Fruit fly (Drosophila melanogaster) whole organism, embryonic: Measurements from ENCODE around the gene pck.
A peak's percentile ranks its signal among the peaks of the same experiment; 100 is the strongest.

Experiments used
- CG10321 ChIP-seq: fragments of 200-800 bp; sonication (Bioruptor generic); IDR thresholded peaks from 2 replicates; pipeline ENCODE4 v1.3.6; 2022; ENCODE audit warnings: missing biosample characterization, missing genetic modification characterization
- CG10431 ChIP-seq: fragments of 200-800 bp; sonication (Bioruptor generic); optimal IDR thresholded peaks from 3 replicates; lab custom pipeline; 2018; ENCODE audit warnings: missing biosample characterization, mild to moderate bottlenecking, missing genetic modification characterization
- CG10543 ChIP-seq: fragments of 200-800 bp; sonication (Bioruptor generic); optimal IDR thresholded peaks from 3 replicates; lab custom pipeline; 2017; ENCODE audit warnings: missing biosample characterization, mild to moderate bottlenecking, missing genetic modification characterization, moderate library complexity
- CG10565 ChIP-seq: fragments of 200-800 bp; sonication (Bioruptor generic); optimal IDR thresholded peaks from 3 replicates; lab custom pipeline; 2016; ENCODE audit warnings: missing biosample characterization, mild to moderate bottlenecking, missing genetic modification characterization
- CG10959 ChIP-seq: fragments of 200-800 bp; sonication (Bioruptor generic); IDR thresholded peaks from 2 replicates; pipeline ENCODE4 v1.3.6; 2022; ENCODE audit warnings: missing biosample characterization, missing genetic modification characterization
- CG11085 ChIP-seq: fragments of 200-800 bp; sonication (Bioruptor generic); IDR thresholded peaks from 2 replicates; pipeline ENCODE4 v1.3.6; 2022; ENCODE audit warnings: missing biosample characterization, missing genetic modification characterization
- CG11093 ChIP-seq: fragments of 200-800 bp; sonication (Bioruptor generic); IDR thresholded peaks from 3 replicates; pipeline ENCODE4 v1.3.6; 2022; ENCODE audit warnings: missing biosample characterization, missing genetic modification characterization
- CG11456 ChIP-seq: fragments of 200-800 bp; sonication (Bioruptor generic); IDR thresholded peaks from 3 replicates; pipeline ENCODE4 v1.3.6; 2022; ENCODE audit warnings: missing biosample characterization, missing genetic modification characterization
- CG11696 ChIP-seq: fragments of 200-800 bp; sonication (Bioruptor generic); IDR thresholded peaks from 2 replicates; pipeline ENCODE4 v1.3.6; 2022; ENCODE audit warnings: missing biosample characterization, missing genetic modification characterization
- CG12744 ChIP-seq: fragments of 200-800 bp; sonication (Bioruptor generic); optimal IDR thresholded peaks from 2 replicates; lab custom pipeline; 2016; ENCODE audit warnings: missing biosample characterization, missing genetic modification characterization
- CG13287 ChIP-seq: fragments of 200-800 bp; sonication (Bioruptor generic); IDR thresholded peaks from 2 replicates; pipeline ENCODE4 v1.3.6; 2022; ENCODE audit warnings: missing biosample characterization, missing genetic modification characterization; ENCODE audit not compliant: partially characterized antibody
- CG13775 ChIP-seq: fragments of 200-800 bp; sonication (Bioruptor generic); optimal IDR thresholded peaks from 3 replicates; lab custom pipeline; 2017; ENCODE audit warnings: missing biosample characterization, mild to moderate bottlenecking, missing genetic modification characterization
- CG17568 ChIP-seq: fragments of 200-800 bp; sonication (Bioruptor generic); optimal IDR thresholded peaks from 2 replicates; lab custom pipeline; 2018; ENCODE audit warnings: missing biosample characterization, mild to moderate bottlenecking, missing genetic modification characterization, moderate library complexity
- CG17802 ChIP-seq: fragments of 200-800 bp; sonication (Bioruptor generic); optimal IDR thresholded peaks from 2 replicates; lab custom pipeline; 2018; ENCODE audit warnings: missing biosample characterization, mild to moderate bottlenecking, missing genetic modification characterization, moderate library complexity
- CG17829 ChIP-seq: fragments of 200-800 bp; optimal IDR thresholded peaks from 2 replicates; lab custom pipeline; 2019; ENCODE audit warnings: missing biosample characterization, mild to moderate bottlenecking, missing genetic modification characterization, moderate library complexity
- CG18599 ChIP-seq: fragments of 200-800 bp; sonication (Bioruptor generic); optimal IDR thresholded peaks from 3 replicates; lab custom pipeline; 2017; ENCODE audit warnings: missing biosample characterization, missing genetic modification characterization, mild to moderate bottlenecking, moderate library complexity, missing genetic modification reagents
- CG18619 ChIP-seq: fragments of 200-800 bp; sonication (Bioruptor generic); optimal IDR thresholded peaks from 3 replicates; lab custom pipeline; 2017; ENCODE audit warnings: missing biosample characterization, mild to moderate bottlenecking, missing genetic modification characterization
- CG2678 ChIP-seq: fragments of 200-800 bp; sonication (Bioruptor generic); optimal IDR thresholded peaks from 3 replicates; lab custom pipeline; 2019; ENCODE audit warnings: missing biosample characterization, mild to moderate bottlenecking, missing genetic modification characterization, moderate library complexity
- CG2875 ChIP-seq: fragments of 200-800 bp; sonication (Bioruptor generic); optimal IDR thresholded peaks from 2 replicates; lab custom pipeline; 2017; ENCODE audit warnings: missing biosample characterization, mild to moderate bottlenecking, missing genetic modification characterization, missing genetic modification reagents
- CG31388 ChIP-seq: fragments of 200-800 bp; sonication (Bioruptor generic); optimal IDR thresholded peaks from 2 replicates; lab custom pipeline; 2016; ENCODE audit warnings: missing biosample characterization, missing genetic modification characterization
- CG3163 ChIP-seq: fragments of 200-800 bp; sonication (Bioruptor generic); optimal IDR thresholded peaks from 3 replicates; lab custom pipeline; 2016; ENCODE audit warnings: missing biosample characterization, missing genetic modification characterization
- CG3407 ChIP-seq: fragments of 200-800 bp; sonication (Bioruptor generic); optimal IDR thresholded peaks from 2 replicates; lab custom pipeline; 2018; ENCODE audit warnings: missing biosample characterization, mild to moderate bottlenecking, missing genetic modification characterization
- CG34422 ChIP-seq: fragments of 200-800 bp; sonication (Bioruptor generic); IDR thresholded peaks from 3 replicates; pipeline ENCODE4 v1.3.6; 2022; ENCODE audit warnings: missing biosample characterization, missing genetic modification characterization
- CG3838 ChIP-seq: fragments of 200-800 bp; sonication (Bioruptor generic); optimal IDR thresholded peaks from 3 replicates; lab custom pipeline; 2016; ENCODE audit warnings: missing biosample characterization, missing genetic modification characterization
- CG6813 ChIP-seq: fragments of 200-800 bp; sonication (Bioruptor generic); optimal IDR thresholded peaks from 2 replicates; lab custom pipeline; 2017; ENCODE audit warnings: missing biosample characterization, missing genetic modification characterization, mild to moderate bottlenecking, moderate library complexity, missing genetic modification reagents
- CG7786 ChIP-seq: fragments of 200-800 bp; sonication (Bioruptor generic); optimal IDR thresholded peaks from 2 replicates; lab custom pipeline; 2016; ENCODE audit warnings: missing biosample characterization, missing genetic modification characterization
- CG8359 ChIP-seq: fragments of 200-800 bp; sonication (Bioruptor generic); optimal IDR thresholded peaks from 2 replicates; lab custom pipeline; 2017; ENCODE audit warnings: missing biosample characterization, mild to moderate bottlenecking, missing genetic modification characterization, borderline replicate concordance
- CG9797 ChIP-seq: fragments of 200-800 bp; sonication (Bioruptor generic); optimal IDR thresholded peaks from 3 replicates; lab custom pipeline; 2018; ENCODE audit warnings: missing biosample characterization, mild to moderate bottlenecking, missing genetic modification characterization
- Dek ChIP-seq: fragments of 200-800 bp; sonication (Bioruptor generic); optimal IDR thresholded peaks from 3 replicates; lab custom pipeline; 2019; ENCODE audit warnings: missing biosample characterization, mild to moderate bottlenecking, missing genetic modification characterization, moderate library complexity
- Dll ChIP-seq: fragments of 200-800 bp; sonication (Bioruptor generic); IDR thresholded peaks from 4 replicates; pipeline ENCODE4 v1.3.6; 2022; ENCODE audit warnings: missing biosample characterization, missing genetic modification characterization; ENCODE audit not compliant: partially characterized antibody
- Fer3 ChIP-seq: fragments of 200-800 bp; sonication (Bioruptor generic); optimal IDR thresholded peaks from 2 replicates; lab custom pipeline; 2018; ENCODE audit warnings: missing biosample characterization, mild to moderate bottlenecking, missing genetic modification characterization, moderate library complexity
- Kr ChIP-seq: fragments of 200-800 bp; sonication (Bioruptor generic); optimal IDR thresholded peaks from 2 replicates; lab custom pipeline; 2017; ENCODE audit warnings: missing biosample characterization, mild to moderate bottlenecking, missing genetic modification characterization
- Meics ChIP-seq: fragments of 200-800 bp; sonication (Bioruptor generic); optimal IDR thresholded peaks from 2 replicates; lab custom pipeline; 2017; ENCODE audit warnings: missing biosample characterization, mild to moderate bottlenecking, missing genetic modification characterization
- Neu2 ChIP-seq: fragments of 200-800 bp; sonication (Bioruptor generic); optimal IDR thresholded peaks from 3 replicates; lab custom pipeline; 2016; ENCODE audit warnings: missing biosample characterization, missing genetic modification characterization, borderline replicate concordance
- Scr ChIP-seq: fragments of 200-800 bp; sonication (Bioruptor generic); IDR thresholded peaks from 2 replicates; pipeline ENCODE4 v1.3.6; 2022; ENCODE audit warnings: missing biosample characterization, missing genetic modification characterization; ENCODE audit not compliant: partially characterized antibody
- Sin3A ChIP-seq: fragments of >200 bp; optimal IDR thresholded peaks from 2 replicates; lab custom pipeline; 2018
- Xrp1 ChIP-seq: fragments of 200-800 bp; sonication (Bioruptor generic); IDR thresholded peaks from 2 replicates; pipeline ENCODE4 v1.3.6; 2022; ENCODE audit warnings: missing biosample characterization, missing genetic modification characterization
- bab2 ChIP-seq: fragments of 200-800 bp; sonication (Bioruptor generic); optimal IDR thresholded peaks from 2 replicates; lab custom pipeline; 2016; ENCODE audit warnings: missing biosample characterization, missing genetic modification characterization
- corto ChIP-seq: fragments of 200-800 bp; sonication (Bioruptor generic); optimal IDR thresholded peaks from 2 replicates; lab custom pipeline; 2016; ENCODE audit warnings: missing biosample characterization, mild to moderate bottlenecking, missing genetic modification characterization, moderate library complexity
- crol ChIP-seq: fragments of 200-800 bp; sonication (Bioruptor generic); IDR thresholded peaks from 2 replicates; pipeline ENCODE4 v1.3.6; 2022; ENCODE audit warnings: missing biosample characterization, missing genetic modification characterization
- en ChIP-seq: fragments of 200-800 bp; sonication (Bioruptor generic); optimal IDR thresholded peaks from 2 replicates; lab custom pipeline; 2016; ENCODE audit warnings: missing biosample characterization, missing genetic modification characterization
- fu2 ChIP-seq: fragments of 200-800 bp; sonication (Bioruptor generic); optimal IDR thresholded peaks from 2 replicates; lab custom pipeline; 2016; ENCODE audit warnings: missing biosample characterization, missing genetic modification characterization
- gro ChIP-seq: fragments of 200-800 bp; sonication (Bioruptor generic); optimal IDR thresholded peaks from 2 replicates; lab custom pipeline; 2016; ENCODE audit warnings: missing biosample characterization, missing genetic modification characterization
- hbn ChIP-seq: fragments of 200-800 bp; sonication (Bioruptor generic); IDR thresholded peaks from 2 replicates; pipeline ENCODE4 v1.3.6; 2022; ENCODE audit warnings: missing biosample characterization, missing genetic modification characterization; ENCODE audit not compliant: partially characterized antibody
- pnt ChIP-seq: fragments of 200-800 bp; sonication (Bioruptor generic); optimal IDR thresholded peaks from 3 replicates; lab custom pipeline; 2016; ENCODE audit warnings: missing biosample characterization, missing genetic modification characterization
- row ChIP-seq: fragments of 200-800 bp; sonication (Bioruptor generic); IDR thresholded peaks from 3 replicates; pipeline ENCODE4 v1.3.6; 2022; ENCODE audit warnings: missing biosample characterization, missing genetic modification characterization
- schlank ChIP-seq: fragments of 200-800 bp; sonication (Bioruptor generic); optimal IDR thresholded peaks from 2 replicates; lab custom pipeline; 2018; ENCODE audit warnings: missing biosample characterization, mild to moderate bottlenecking, missing genetic modification characterization
- slbo ChIP-seq: fragments of 200-800 bp; sonication (Bioruptor generic); IDR thresholded peaks from 2 replicates; pipeline ENCODE4 v1.3.6; 2022; ENCODE audit warnings: missing biosample characterization, missing genetic modification characterization
- twi ChIP-seq: fragments of 200-800 bp; optimal IDR thresholded peaks from 2 replicates; lab custom pipeline; 2019; ENCODE audit warnings: missing biosample characterization, mild to moderate bottlenecking, missing genetic modification characterization, moderate library complexity
- vfl ChIP-seq: fragments of 200-800 bp; sonication (Bioruptor generic); optimal IDR thresholded peaks from 2 replicates; lab custom pipeline; 2016; ENCODE audit warnings: missing biosample characterization, missing genetic modification characterization
- wdn ChIP-seq: fragments of 200-800 bp; sonication (Bioruptor generic); IDR thresholded peaks from 2 replicates; pipeline ENCODE4 v1.3.6; 2022; ENCODE audit warnings: missing biosample characterization, missing genetic modification characterization

pck gene

DNA sequence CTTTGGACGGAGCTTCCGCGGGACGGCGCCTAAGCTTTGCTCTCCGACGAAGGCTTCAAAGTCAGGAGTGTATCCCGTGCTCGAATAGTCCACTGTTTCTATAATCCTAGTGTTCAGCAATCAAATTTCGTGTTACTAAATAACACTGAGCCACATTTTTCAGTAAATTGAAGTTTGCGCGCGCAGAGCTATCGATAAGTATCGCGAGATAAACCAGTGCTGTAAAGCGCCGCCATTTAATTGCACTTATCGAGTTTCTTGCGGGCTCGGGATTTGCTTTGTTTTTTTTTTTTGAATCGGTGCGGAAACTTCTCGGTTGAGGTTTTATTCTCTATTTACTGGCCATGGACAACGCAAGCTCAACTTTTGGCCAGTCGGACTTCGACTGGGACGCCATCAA, 6.4 kb downstream of the pck start, which contains the start of the genes Rab27 and mei-38 (continued):
- TF ChIP-seq CG17802 (tag; lab: Kevin White, UChicago) (no peak), CG18619 (GFP tag; lab: Kevin White, UChicago) (no peak), hbn (GFP tag; lab: Robert Waterston, UW) (peak; percentile 57; the same call in 1 of the 2 replicates), Xrp1 (GFP tag; lab: Robert Waterston, UW) (0 out of 2 replicates have a peak, but pooled peaks have one; percentile 34), Kr (GFP tag; lab: Kevin White, UChicago) (no peak), CG11093 (GFP tag; lab: Robert Waterston, UW) (no peak), fu2 (peak; percentile 3), vfl (GFP tag; lab: Kevin White, UChicago) (peak; percentile 20), corto (GFP tag; lab: Kevin White, UChicago) (no peak), CG6813 (GFP tag; lab: Kevin White, UChicago) (no peak), CG11085 (no peak), twi (tag; lab: Kevin White, UChicago) (no peak), CG11696 (GFP tag; lab: Robert Waterston, UW) (no peak), CG13287 (GFP tag; lab: Robert Waterston, UW) (peak; percentile 80), CG7786 (GFP tag; lab: Kevin White, UChicago) (peak; percentile 36), Meics (GFP tag; lab: Kevin White, UChicago) (no peak), CG3838 (GFP tag; lab: Kevin White, UChicago) (no peak), Scr (peak; percentile 74), CG2875 (GFP tag; lab: Kevin White, UChicago) (no peak), gro (GFP tag; lab: Kevin White, UChicago) (no peak), CG17829 (tag; lab: Kevin White, UChicago) (no peak), schlank (tag; lab: Kevin White, UChicago) (no peak), Fer3 (tag; lab: Kevin White, UChicago) (no peak), Dek (tag; lab: Kevin White, UChicago) (no peak), CG9797 (GFP tag; lab: Kevin White, UChicago) (peak; percentile 32), pnt (GFP tag; lab: Kevin White, UChicago) (no peak), CG10321 (GFP tag; lab: Robert Waterston, UW) (peak; percentile 47; the same call in 1 of the 2 replicates), CG2678 (no peak), bab2 (peak; percentile 3), Neu2 (no peak), CG10431 (GFP tag; lab: Kevin White, UChicago) (no peak), CG13775 (GFP tag; lab: Kevin White, UChicago) (no peak), CG3163 (peak; percentile 13), row (GFP tag; lab: Robert Waterston, UW) (peak; percentile 8; the same call in 1 of the 3 replicates), CG3407 (GFP tag; lab: Kevin White, UChicago) (no peak), CG17568 (no peak), Sin3A (lab: Kevin White, UChicago) (peak; percentile 59), CG18599 (peak; percentile 2), CG8359 (GFP tag; lab: Kevin White, UChicago) (no peak), Dll (GFP tag; lab: Robert Waterston, UW) (peak; percentile 71; the same call in 3 of the 4 replicates), CG12744 (GFP tag; lab: Kevin White, UChicago) (no peak), en (no peak), CG10565 (GFP tag; lab: Kevin White, UChicago) (no peak), CG34422 (GFP tag; lab: Robert Waterston, UW) (no peak), CG11456 (GFP tag; lab: Robert Waterston, UW) (peak; percentile 36; the same call in 1 of the 3 replicates), crol (GFP tag; lab: Robert Waterston, UW) (no peak), CG10543 (no peak), CG31388 (GFP tag; lab: Kevin White, UChicago) (no peak), wdn (GFP tag; lab: Robert Waterston, UW) (no peak), CG10959 (GFP tag; lab: Robert Waterston, UW) (no peak), slbo (GFP tag; lab: Robert Waterston, UW) (peak; percentile 57; the same call in 1 of the 2 replicates)
